Worm (Caenorhabditis elegans) whole organism, L1 larva: ENCODE results near the gene fbxa-67.

Experiments
- C34B4.2 ChIP-seq: sonication (generic microtip); optimal IDR thresholded peaks from 2 replicates; lab custom pipeline; 2017; ENCODE audit warnings: mild to moderate bottlenecking, missing genetic modification characterization, missing compliant biosample characterization
- F16B12.6 ChIP-seq: fragments of 150-350 bp; optimal IDR thresholded peaks from 2 replicates; lab custom pipeline; 2014; ENCODE audit warnings: missing biosample characterization, missing genetic modification characterization
- Y116A8C.19 ChIP-seq: sonication (generic microtip); optimal IDR thresholded peaks from 2 replicates; lab custom pipeline; 2016; ENCODE audit warnings: missing compliant biosample characterization, missing genetic modification characterization, borderline replicate concordance
- blmp-1 ChIP-seq: fragments of 150-350 bp; optimal IDR thresholded peaks from 2 replicates; lab custom pipeline; 2014; ENCODE audit warnings: missing biosample characterization, missing genetic modification characterization
- ceh-82 ChIP-seq, 3 experiments: fragments of 150-350 bp in 1 of 3; sonication (generic microtip) in 2 of 3; optimal IDR thresholded peaks; 2 replicates each; lab custom pipeline; 2014 to 2017; ENCODE audit warnings: missing biosample characterization in 3 of 3, missing genetic modification characterization in 3 of 3
- ceh-88 ChIP-seq: fragments of 200-800 bp; sonication (Bioruptor generic); IDR thresholded peaks from 2 replicates; pipeline ENCODE4 v1.3.6; 2022; ENCODE audit warnings: missing genetic modification characterization, missing compliant biosample characterization
- ces-1 ChIP-seq: fragments of 150-350 bp; optimal IDR thresholded peaks from 2 replicates; lab custom pipeline; 2014; ENCODE audit warnings: missing biosample characterization, missing genetic modification reagents, missing genetic modification characterization
- dpl-1 ChIP-seq, 3 experiments: fragments of 150-350 bp in 2 of 3; sonication (generic microtip) in 1 of 3; optimal IDR thresholded peaks; 2 replicates each; lab custom pipeline; 2014 to 2017; ENCODE audit warnings: missing biosample characterization in 3 of 3, missing genetic modification characterization in 3 of 3, missing genetic modification reagents in 3 of 3
- dsc-1 ChIP-seq: sonication (generic microtip); optimal IDR thresholded peaks from 2 replicates; lab custom pipeline; 2016; ENCODE audit warnings: mild to moderate bottlenecking, missing genetic modification characterization, missing compliant biosample characterization
- efl-1 ChIP-seq, 4 experiments: fragments of 150-350 bp; optimal IDR thresholded peaks in 3 of 4; peaks in 1 of 4; 1 replicate in 1 of 4; 2 replicates in 3 of 4; lab custom pipeline; 2014; ENCODE audit warnings: missing biosample characterization in 2 of 4, missing genetic modification characterization in 2 of 4, missing genetic modification reagents in 2 of 4
- elt-2 ChIP-seq: sonication (generic microtip); optimal IDR thresholded peaks from 2 replicates; lab custom pipeline; 2016; ENCODE audit warnings: missing genetic modification characterization, mild to moderate bottlenecking, inconsistent platforms, missing compliant biosample characterization, missing genetic modification reagents
- elt-3 ChIP-seq, 6 experiments: fragments of 150-350 bp in 1 of 6; sonication (generic microtip); optimal IDR thresholded peaks; 2 replicates each; lab custom pipeline; 2017 to 2018; ENCODE audit warnings: missing biosample characterization in 6 of 6, missing genetic modification characterization in 6 of 6, inconsistent platforms in 1 of 6
- fkh-10 ChIP-seq: sonication (generic microtip); optimal IDR thresholded peaks from 2 replicates; lab custom pipeline; 2017; ENCODE audit warnings: missing biosample characterization, missing genetic modification reagents, missing genetic modification characterization
- fos-1 ChIP-seq: fragments of 150-350 bp; optimal IDR thresholded peaks from 2 replicates; lab custom pipeline; 2014; ENCODE audit warnings: missing biosample characterization, missing genetic modification characterization
- grh-1 ChIP-seq: fragments of 200-800 bp; sonication (Bioruptor generic); IDR thresholded peaks from 2 replicates; pipeline ENCODE4 v1.3.6; 2022; ENCODE audit warnings: missing genetic modification reagents, missing genetic modification characterization, missing compliant biosample characterization
- hlh-4 ChIP-seq: sonication (generic microtip); optimal IDR thresholded peaks from 2 replicates; lab custom pipeline; 2016; ENCODE audit warnings: mild to moderate bottlenecking, missing genetic modification characterization, missing compliant biosample characterization
- hpl-2 ChIP-seq: fragments of 150-350 bp; optimal IDR thresholded peaks from 2 replicates; lab custom pipeline; 2014; ENCODE audit warnings: missing biosample characterization, missing genetic modification reagents, missing genetic modification characterization
- irx-1 ChIP-seq: sonication (generic microtip); optimal IDR thresholded peaks from 2 replicates; lab custom pipeline; 2016; ENCODE audit warnings: missing genetic modification characterization, missing compliant biosample characterization
- jun-1 ChIP-seq: fragments of 150-350 bp; optimal IDR thresholded peaks from 2 replicates; lab custom pipeline; 2014; ENCODE audit warnings: missing biosample characterization, missing genetic modification reagents, missing genetic modification characterization
- lin-13 ChIP-seq: fragments of 150-350 bp; optimal IDR thresholded peaks from 2 replicates; lab custom pipeline; 2014; ENCODE audit warnings: missing biosample characterization, missing genetic modification reagents, missing genetic modification characterization
- lin-15B ChIP-seq: fragments of 150-350 bp; sonication (generic microtip); optimal IDR thresholded peaks from 3 replicates; lab custom pipeline; 2014; ENCODE audit warnings: missing biosample characterization, missing genetic modification characterization
- lin-35 ChIP-seq, 2 experiments: fragments of 150-350 bp; optimal IDR thresholded peaks; 2 replicates each; lab custom pipeline; 2014; ENCODE audit warnings: missing biosample characterization in 2 of 2, missing genetic modification characterization in 2 of 2, missing genetic modification reagents in 2 of 2
- lir-3 ChIP-seq: sonication (generic microtip); optimal IDR thresholded peaks from 2 replicates; lab custom pipeline; 2016; ENCODE audit warnings: mild to moderate bottlenecking, missing genetic modification characterization, moderate library complexity, missing compliant biosample characterization; ENCODE audit not compliant: poor library complexity
- lsy-2 ChIP-seq, 2 experiments: fragments of 150-350 bp; optimal IDR thresholded peaks; 2 replicates each; lab custom pipeline; 2014; ENCODE audit warnings: missing biosample characterization in 2 of 2, missing genetic modification characterization in 2 of 2
- mab-9 ChIP-seq: fragments of 200-800 bp; sonication (Bioruptor generic); IDR thresholded peaks from 2 replicates; pipeline ENCODE4 v1.3.6; 2022; ENCODE audit warnings: missing genetic modification reagents, missing genetic modification characterization, missing compliant biosample characterization
- mdl-1 ChIP-seq, 2 experiments: fragments of 150-350 bp; optimal IDR thresholded peaks; 2 replicates each; lab custom pipeline; 2014 to 2017; ENCODE audit warnings: missing biosample characterization in 2 of 2, missing genetic modification characterization in 2 of 2, inconsistent platforms in 1 of 2
- mef-2 ChIP-seq: fragments of 150-350 bp; optimal IDR thresholded peaks from 2 replicates; lab custom pipeline; 2014; ENCODE audit warnings: missing biosample characterization, missing genetic modification characterization
- mep-1 ChIP-seq: fragments of 150-350 bp; optimal IDR thresholded peaks from 2 replicates; lab custom pipeline; 2014; ENCODE audit warnings: missing biosample characterization, missing genetic modification characterization
- nhr-12 ChIP-seq: sonication (generic microtip); optimal IDR thresholded peaks from 2 replicates; lab custom pipeline; 2017; ENCODE audit warnings: missing biosample characterization, missing genetic modification characterization
- nhr-47 ChIP-seq: sonication (generic microtip); optimal IDR thresholded peaks from 2 replicates; lab custom pipeline; 2016; ENCODE audit warnings: mild to moderate bottlenecking, missing genetic modification characterization, moderate library complexity, missing compliant biosample characterization
- nhr-71 ChIP-seq: sonication (generic microtip); optimal IDR thresholded peaks from 2 replicates; lab custom pipeline; 2016; ENCODE audit warnings: mild to moderate bottlenecking, missing genetic modification characterization, moderate library complexity, missing compliant biosample characterization
- nhr-77 ChIP-seq: fragments of 150-350 bp; optimal IDR thresholded peaks from 2 replicates; lab custom pipeline; 2014; ENCODE audit warnings: missing biosample characterization, missing genetic modification characterization
- nhr-90 ChIP-seq: sonication (generic microtip); optimal IDR thresholded peaks from 2 replicates; lab custom pipeline; 2016; ENCODE audit warnings: mild to moderate bottlenecking, missing genetic modification characterization, missing compliant biosample characterization; ENCODE audit not compliant: poor library complexity
- pqm-1 ChIP-seq: sonication (generic microtip); optimal IDR thresholded peaks from 3 replicates; lab custom pipeline; 2017; ENCODE audit warnings: missing biosample characterization, missing genetic modification characterization
- skn-1 ChIP-seq: fragments of 150-350 bp; optimal IDR thresholded peaks from 2 replicates; lab custom pipeline; 2014; ENCODE audit warnings: missing biosample characterization, missing genetic modification characterization
- snu-23 ChIP-seq: sonication (generic microtip); optimal IDR thresholded peaks from 2 replicates; lab custom pipeline; 2016; ENCODE audit warnings: missing genetic modification characterization, missing compliant biosample characterization
- sox-4 ChIP-seq: sonication (generic microtip); optimal IDR thresholded peaks from 2 replicates; lab custom pipeline; 2016; ENCODE audit warnings: missing genetic modification characterization, missing compliant biosample characterization
- sptf-1 ChIP-seq: fragments of 150-350 bp; optimal IDR thresholded peaks from 2 replicates; lab custom pipeline; 2014; ENCODE audit warnings: missing biosample characterization, missing genetic modification characterization
- swsn-7 ChIP-seq: sonication (generic microtip); optimal IDR thresholded peaks from 2 replicates; lab custom pipeline; 2016; ENCODE audit warnings: missing genetic modification characterization, missing compliant biosample characterization
- tbx-2 ChIP-seq: sonication (generic microtip); optimal IDR thresholded peaks from 2 replicates; lab custom pipeline; 2016; ENCODE audit warnings: missing genetic modification characterization, missing compliant biosample characterization
- tlp-1 ChIP-seq: fragments of 150-350 bp; optimal IDR thresholded peaks from 2 replicates; lab custom pipeline; 2014; ENCODE audit warnings: missing biosample characterization, missing genetic modification characterization
- unc-30 ChIP-seq: sonication (generic microtip); optimal IDR thresholded peaks from 2 replicates; lab custom pipeline; 2017; ENCODE audit warnings: missing biosample characterization, missing genetic modification characterization
- unc-98 ChIP-seq: fragments of 200-800 bp; sonication (Bioruptor generic); IDR thresholded peaks from 2 replicates; pipeline ENCODE4 v1.3.6; 2022; ENCODE audit warnings: missing genetic modification characterization, missing compliant biosample characterization
- xbp-1 ChIP-seq: sonication (generic microtip); optimal IDR thresholded peaks from 2 replicates; lab custom pipeline; 2016; ENCODE audit warnings: missing genetic modification characterization, missing compliant biosample characterization
- zag-1 ChIP-seq: fragments of 150-350 bp; optimal IDR thresholded peaks from 2 replicates; lab custom pipeline; 2014; ENCODE audit warnings: missing biosample characterization, missing genetic modification characterization
- zip-4 ChIP-seq: fragments of 200-800 bp; sonication (Bioruptor generic); optimal IDR thresholded peaks from 2 replicates; lab custom pipeline; 2018; ENCODE audit warnings: mild to moderate bottlenecking, missing genetic modification characterization, moderate library complexity, missing compliant biosample characterization
- ztf-11 ChIP-seq, 2 experiments: sonication (generic microtip); optimal IDR thresholded peaks; 2 replicates each; lab custom pipeline; 2016 to 2017; ENCODE audit warnings: missing genetic modification characterization in 2 of 2, missing biosample characterization in 1 of 2, missing compliant biosample characterization in 1 of 2
- ztf-4 ChIP-seq: fragments of 150-350 bp; optimal IDR thresholded peaks from 2 replicates; lab custom pipeline; 2014; ENCODE audit warnings: missing biosample characterization, missing genetic modification characterization

The fbxa-67 gene

ce11 chrIII:950472-950871 is at the start of gene fbxa-67, which contains the start of gene fbxa-11:
fbxa-67 (minus strand) TSS chrIII:950670.
fbxa-11 (plus strand) TSS chrIII:950869.
- no peak for TF ChIP-seq ceh-88 (GFP tag; lab: Robert Waterston, UW)
- no peak for TF ChIP-seq lir-3
- TF ChIP-seq mef-2, result no peak
- no peak for TF ChIP-seq fos-1 (tag; lab: Kevin White, UChicago)
- TF ChIP-seq Y116A8C.19 (tag; lab: Kevin White, UChicago), result no peak
- TF ChIP-seq hpl-2 (GFP tag; lab: Kevin White, UChicago), result no peak
- peak; percentile 29 to 50 for TF ChIP-seq efl-1 (optimal IDR thresholded peaks at IDR 0.05; lab: Kevin White, UChicago)
- TF ChIP-seq efl-1 (GFP tag; optimal IDR thresholded peaks at IDR 0.05 in 1 of 2; lab: Kevin White, UChicago), result peak; percentile 41 to 94
- TF ChIP-seq elt-3 (tag; optimal IDR thresholded peaks at IDR 0.05; lab: Kevin White, UChicago), result peak in 1 of 6 experiments; percentile 43
- TF ChIP-seq nhr-71 (tag; lab: Kevin White, UChicago), result no peak
- no peak for TF ChIP-seq fkh-10
- no peak for TF ChIP-seq ztf-11 (tag; optimal IDR thresholded peaks at IDR 0.05; lab: Kevin White, UChicago)
- TF ChIP-seq irx-1 (tag; lab: Kevin White, UChicago), result no peak
- no peak for TF ChIP-seq sox-4 (tag; lab: Kevin White, UChicago)
- no peak for TF ChIP-seq elt-2 (tag; lab: Kevin White, UChicago)
- TF ChIP-seq skn-1, result peak; percentile 11
- TF ChIP-seq C34B4.2 (tag; lab: Kevin White, UChicago), result no peak
- TF ChIP-seq lin-35 (GFP tag; optimal IDR thresholded peaks at IDR 0.05; lab: Kevin White, UChicago), result peak; percentile 35 to 41
- TF ChIP-seq F16B12.6 (tag; lab: Kevin White, UChicago), result peak; percentile 93
- TF ChIP-seq tbx-2, result no peak
- TF ChIP-seq sptf-1, result no peak
- TF ChIP-seq mdl-1 (tag; optimal IDR thresholded peaks at IDR 0.05; lab: Kevin White, UChicago), result no peak
- no peak for TF ChIP-seq nhr-90 (tag; lab: Kevin White, UChicago)
- no peak for TF ChIP-seq grh-1 (GFP tag; lab: Robert Waterston, UW)
- TF ChIP-seq mab-9 (GFP tag; lab: Robert Waterston, UW), result no peak
- TF ChIP-seq ceh-82 (tag; optimal IDR thresholded peaks at IDR 0.05; lab: Kevin White, UChicago), result peak in 1 of 3 experiments; percentile 12
- no peak for TF ChIP-seq pqm-1 (tag; lab: Kevin White, UChicago)
- peak; percentile 18 to 57 (median 29) for TF ChIP-seq dpl-1 (GFP tag; optimal IDR thresholded peaks at IDR 0.05; lab: Kevin White, UChicago)
- no peak for TF ChIP-seq nhr-77
- TF ChIP-seq hlh-4, result no peak
- TF ChIP-seq jun-1 (tag; lab: Kevin White, UChicago), result no peak
- no peak for TF ChIP-seq lin-15B (tag; lab: Kevin White, UChicago)
- TF ChIP-seq lsy-2 (tag; optimal IDR thresholded peaks at IDR 0.05; lab: Kevin White, UChicago), result peak; percentile 35 to 52
- TF ChIP-seq dsc-1, result no peak
- TF ChIP-seq unc-98 (GFP tag; lab: Robert Waterston, UW), result no peak
- TF ChIP-seq tlp-1 (tag; lab: Kevin White, UChicago), result no peak
- peak; percentile 10 for TF ChIP-seq swsn-7
- peak; percentile 53 for TF ChIP-seq mep-1 (tag; lab: Kevin White, UChicago)
- TF ChIP-seq lin-13 (GFP tag; lab: Kevin White, UChicago), result peak; percentile 5
- no peak for TF ChIP-seq nhr-12 (tag; lab: Kevin White, UChicago)
- no peak for TF ChIP-seq ztf-4 (tag; lab: Kevin White, UChicago)
- TF ChIP-seq snu-23 (GFP tag; lab: Kevin White, UChicago), result peak; percentile 46
- no peak for TF ChIP-seq xbp-1 (tag; lab: Kevin White, UChicago)
- TF ChIP-seq zag-1 (tag; lab: Kevin White, UChicago), result no peak
- TF ChIP-seq ces-1 (GFP tag; lab: Kevin White, UChicago), result no peak
- TF ChIP-seq unc-30 (tag; lab: Kevin White, UChicago), result no peak
- TF ChIP-seq nhr-47 (tag; lab: Kevin White, UChicago), result peak; percentile 3
- no peak for TF ChIP-seq zip-4
- no peak for TF ChIP-seq blmp-1 (tag; lab: Kevin White, UChicago)
